Worm (Caenorhabditis elegans) whole organism, midembryonic: ENCODE data around the gene ptr-1.

Experiments used
- T22C8.4 ChIP-seq: fragments of 200-800 bp; sonication (Bioruptor generic); IDR thresholded peaks from 2 replicates; pipeline ENCODE4 v1.3.6; 2022; ENCODE audit warnings: missing genetic modification characterization, missing compliant biosample characterization
- flt-1 ChIP-seq: fragments of 200-800 bp; sonication (Bioruptor generic); IDR thresholded peaks from 2 replicates; pipeline ENCODE4 v1.3.6; 2022; ENCODE audit warnings: missing genetic modification characterization, missing compliant biosample characterization
- tab-1 ChIP-seq: fragments of 200-800 bp; sonication (Bioruptor generic); IDR thresholded peaks from 2 replicates; pipeline ENCODE4 v1.3.6; 2022; ENCODE audit warnings: missing genetic modification characterization, missing compliant biosample characterization
- ztf-23 ChIP-seq: fragments of 200-800 bp; sonication (Bioruptor generic); IDR thresholded peaks from 2 replicates; pipeline ENCODE4 v1.3.6; 2022; ENCODE audit warnings: missing genetic modification reagents, missing genetic modification characterization, missing compliant biosample characterization

DNA sequence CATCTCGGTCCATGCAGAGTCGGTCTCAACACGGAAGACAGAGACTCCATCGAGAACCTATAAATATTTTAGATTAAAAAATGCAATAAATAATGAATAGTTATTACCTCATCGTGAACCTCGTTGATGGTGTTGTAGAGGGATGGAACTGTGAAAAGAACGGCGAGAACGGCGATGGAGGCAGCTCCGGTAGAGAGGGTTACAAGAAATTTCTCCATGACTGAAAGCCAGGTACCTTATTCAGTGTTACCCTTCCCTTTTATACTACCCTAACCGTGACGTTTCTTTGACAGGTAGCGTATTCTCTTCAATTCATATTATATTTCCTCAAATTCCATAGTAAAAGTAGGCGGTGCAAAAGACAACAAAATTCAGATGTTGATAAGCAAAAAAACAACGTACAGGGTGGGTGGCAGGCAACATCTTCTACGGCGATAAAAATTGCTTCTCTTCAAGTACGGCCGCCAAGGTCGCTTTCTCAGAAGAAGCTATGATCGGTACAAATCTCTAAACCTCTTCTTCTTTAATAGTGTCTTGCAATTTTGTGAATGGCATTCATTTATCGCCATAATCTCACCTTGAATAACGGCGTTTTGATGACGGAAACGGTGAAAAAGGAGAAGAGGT is 16.3 kb downstream of the ptr-1 start, which contains the start of gene col-10:
- TF ChIP-seq ztf-23 (GFP tag; lab: Robert Waterston, UW) (no peak), flt-1 (GFP tag; lab: Robert Waterston, UW) (no peak), tab-1 (GFP tag; lab: Robert Waterston, UW) (no peak), T22C8.4 (no peak)
